Fruit fly (Drosophila melanogaster): Measurements from ENCODE around the gene CG2258.

The CG2258 gene

dm6 chrX:8057837-8058445 lies 44.0 kb downstream of the CG2258 start (continued):
- TF ChIP-seq CG18262 (tag; optimal IDR thresholded peaks at IDR 0.05) (peak; percentile 19), chinmo (GFP tag; IDR thresholded peaks at IDR 0.05; ENCODE audit: partially characterized antibody) (peak; percentile 32; the same call in 2 of the 4 replicates), CG10209 (GFP tag; optimal IDR thresholded peaks at IDR 0.05) (peak; percentile 2), ems (GFP tag; optimal IDR thresholded peaks at IDR 0.05) (no peak), CG1233 (GFP tag; optimal IDR thresholded peaks at IDR 0.05) (peak; percentile 34), HHEX (GFP tag; optimal IDR thresholded peaks at IDR 0.05) (peak; percentile 23), CG12391 (tag; optimal IDR thresholded peaks at IDR 0.05) (peak; percentile 24), CG2712 (tag; optimal IDR thresholded peaks at IDR 0.05) (peak; percentile 12), eve (GFP tag; optimal IDR thresholded peaks at IDR 0.05) (peak in 1 of 2 experiments; percentile 52)

DNA sequence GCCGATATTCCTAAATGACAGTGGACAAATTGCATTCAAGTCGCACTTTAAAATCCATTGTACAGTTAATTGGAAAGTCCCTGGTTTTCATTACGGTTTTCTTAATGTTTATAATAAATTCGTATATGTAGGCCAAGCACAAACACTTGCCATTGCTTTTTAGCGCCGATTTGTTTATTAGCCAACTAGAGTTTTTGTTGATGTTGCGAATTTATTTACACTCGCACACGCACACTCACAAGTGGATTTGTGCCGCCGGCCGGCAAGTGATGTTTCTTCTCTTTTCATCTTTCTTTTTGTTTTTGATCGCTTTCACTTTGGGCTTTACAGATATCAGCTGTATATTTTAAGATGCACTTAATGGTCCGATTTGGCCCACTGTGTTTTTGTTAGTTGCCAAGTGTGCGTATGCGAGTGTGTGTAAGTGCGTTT lies 44.6 kb downstream of the CG2258 start:
- no peak for TF ChIP-seq ase (GFP tag; IDR thresholded peaks at IDR 0.05)
- no peak for TF ChIP-seq pan (optimal IDR thresholded peaks at IDR 0.05)
- TF ChIP-seq pan (GFP tag; optimal IDR thresholded peaks at IDR 0.05 in 1 of 2, IDR thresholded peaks at IDR 0.05 in 1 of 2) = peak in 1 of 2 experiments; percentile 46
- TF ChIP-seq so (GFP tag; IDR thresholded peaks at IDR 0.05) = peak; percentile 13; the same call in 1 of the 3 replicates
- peak; percentile 45 for TF ChIP-seq HmgZ (tag; optimal IDR thresholded peaks at IDR 0.05)
- TF ChIP-seq scrt (GFP tag; optimal IDR thresholded peaks at IDR 0.05) = peak; percentile 63
- TF ChIP-seq br (optimal IDR thresholded peaks at IDR 0.05) = no peak
- peak; percentile 86 for TF ChIP-seq Meics (GFP tag; optimal IDR thresholded peaks at IDR 0.05)
- TF ChIP-seq wor (GFP tag; IDR thresholded peaks at IDR 0.05) = no peak; the same call in 1 of the 2 replicates
- peak; percentile 86 for TF ChIP-seq shn (GFP tag; optimal IDR thresholded peaks at IDR 0.05)
- peak; percentile 78 for TF ChIP-seq pho (GFP tag; optimal IDR thresholded peaks at IDR 0.05)
- TF ChIP-seq CG6813 (GFP tag; optimal IDR thresholded peaks at IDR 0.05) = peak; percentile 41
- TF ChIP-seq Kr (GFP tag; optimal IDR thresholded peaks at IDR 0.05) = no peak
- TF ChIP-seq bowl (GFP tag; IDR thresholded peaks at IDR 0.05) = no peak
- TF ChIP-seq Nf-YB (GFP tag; optimal IDR thresholded peaks at IDR 0.05) = peak; percentile 48
- TF ChIP-seq CG1603 (tag; optimal IDR thresholded peaks at IDR 0.05) = no peak
- TF ChIP-seq Bteb2 (GFP tag; optimal IDR thresholded peaks at IDR 0.05) = peak; percentile 35
- no peak for TF ChIP-seq toy (GFP tag; IDR thresholded peaks at IDR 0.05)
- no peak for TF ChIP-seq CG2202 (tag; optimal IDR thresholded peaks at IDR 0.05)
- peak; percentile 64 for TF ChIP-seq CG13624 (GFP tag; optimal IDR thresholded peaks at IDR 0.05)
- peak; percentile 77 for TF ChIP-seq bcd (GFP tag; optimal IDR thresholded peaks at IDR 0.05)
- TF ChIP-seq crc (GFP tag; optimal IDR thresholded peaks at IDR 0.05) = peak; percentile 65
- TF ChIP-seq CG2875 (GFP tag; optimal IDR thresholded peaks at IDR 0.05) = peak; percentile 29
- no peak for TF ChIP-seq hbn (GFP tag; IDR thresholded peaks at IDR 0.05; ENCODE audit: partially characterized antibody)
- TF ChIP-seq CG9932 (GFP tag; IDR thresholded peaks at IDR 0.05) = peak; percentile 64
- 0 out of 2 replicates have a peak, but pooled peaks have one; percentile 10 for TF ChIP-seq CG32767 (GFP tag; IDR thresholded peaks at IDR 0.05)
- peak; percentile 60; the same call in 1 of the 3 replicates for TF ChIP-seq CG11093 (GFP tag; IDR thresholded peaks at IDR 0.05)
- TF ChIP-seq Poxn (GFP tag; IDR thresholded peaks at IDR 0.05) = no peak
- peak; percentile 74 for TF ChIP-seq CG10979 (tag; optimal IDR thresholded peaks at IDR 0.05)
- TF ChIP-seq Spps (tag; optimal IDR thresholded peaks at IDR 0.05) = no peak
- no peak for TF ChIP-seq zf30C (GFP tag; optimal IDR thresholded peaks at IDR 0.05)
- no peak for TF ChIP-seq CG3726 (GFP tag; IDR thresholded peaks at IDR 0.05)
- peak; percentile 62; the same call in 1 of the 2 replicates for TF ChIP-seq Ptx1 (GFP tag; IDR thresholded peaks at IDR 0.05)
- peak; percentile 31; the same call in 1 of the 2 replicates for TF ChIP-seq CG32532 (GFP tag; IDR thresholded peaks at IDR 0.05)
- TF ChIP-seq CG18599 (GFP tag; optimal IDR thresholded peaks at IDR 0.05) = peak; percentile 72
- peak; percentile 81 for TF ChIP-seq CG3281 (GFP tag; optimal IDR thresholded peaks at IDR 0.05)
- peak; percentile 52 for TF ChIP-seq unpg (GFP tag; optimal IDR thresholded peaks at IDR 0.05)
- TF ChIP-seq Sox100B (GFP tag; optimal IDR thresholded peaks at IDR 0.05) = peak; percentile 87
- peak; percentile 66 for TF ChIP-seq Dek (tag; optimal IDR thresholded peaks at IDR 0.05)
- peak; percentile 55 for TF ChIP-seq her (GFP tag; optimal IDR thresholded peaks at IDR 0.05)

Measured in whole organism, embryonic.